Worm (Caenorhabditis elegans) whole organism, L2 larva: ENCODE measurements around the gene grl-28.

Experiments
- ama-1 ChIP-seq: fragments of 150-350 bp; optimal IDR thresholded peaks from 2 replicates; lab custom pipeline; 2018; ENCODE audit warnings: inconsistent platforms
- ceh-16 ChIP-seq: fragments of 150-350 bp; optimal IDR thresholded peaks from 2 replicates; lab custom pipeline; 2014; ENCODE audit warnings: missing biosample characterization, missing genetic modification characterization
- fos-1 ChIP-seq: fragments of 150-350 bp; optimal IDR thresholded peaks from 2 replicates; lab custom pipeline; 2014; ENCODE audit warnings: missing biosample characterization, missing genetic modification characterization
- gmeb-1 ChIP-seq: fragments of 150-350 bp; optimal IDR thresholded peaks from 2 replicates; lab custom pipeline; 2014; ENCODE audit warnings: missing biosample characterization, missing genetic modification characterization
- lin-13 ChIP-seq: fragments of 150-350 bp; optimal IDR thresholded peaks from 2 replicates; lab custom pipeline; 2014; ENCODE audit warnings: missing biosample characterization, missing genetic modification reagents, missing genetic modification characterization
- nhr-10 ChIP-seq: sonication (generic microtip); optimal IDR thresholded peaks from 2 replicates; lab custom pipeline; 2017; ENCODE audit warnings: missing biosample characterization, missing genetic modification characterization
- nhr-11 ChIP-seq: fragments of 150-350 bp; optimal IDR thresholded peaks from 2 replicates; lab custom pipeline; 2014; ENCODE audit warnings: missing biosample characterization, missing genetic modification characterization
- nhr-77 ChIP-seq: fragments of 150-350 bp; optimal IDR thresholded peaks from 2 replicates; lab custom pipeline; 2014; ENCODE audit warnings: missing biosample characterization, missing genetic modification characterization
- peb-1 ChIP-seq: fragments of 150-350 bp; optimal IDR thresholded peaks from 2 replicates; lab custom pipeline; 2014; ENCODE audit warnings: missing biosample characterization, missing genetic modification characterization
- zag-1 ChIP-seq: fragments of 150-350 bp; optimal IDR thresholded peaks from 2 replicates; lab custom pipeline; 2014; ENCODE audit warnings: missing biosample characterization, missing genetic modification characterization

ce11 chrV:3583622-3584021 lies 32.0 kb upstream of the grl-28 start:
- TF ChIP-seq nhr-77 (tag; lab: Kevin White, UChicago) (no peak), nhr-11 (tag; lab: Kevin White, UChicago) (no peak), ceh-16 (tag; lab: Kevin White, UChicago) (no peak), zag-1 (tag; lab: Kevin White, UChicago) (no peak), lin-13 (GFP tag; lab: Kevin White, UChicago) (no peak), fos-1 (tag; lab: Kevin White, UChicago) (no peak), nhr-10 (tag; lab: Kevin White, UChicago) (no peak), gmeb-1 (tag; lab: Kevin White, UChicago) (no peak), ama-1 (lab: Kevin White, UChicago) (no peak), peb-1 (tag; lab: Kevin White, UChicago) (no peak)
